Worm (Caenorhabditis elegans): ENCODE data around the gene F13H10.3.

DNA sequence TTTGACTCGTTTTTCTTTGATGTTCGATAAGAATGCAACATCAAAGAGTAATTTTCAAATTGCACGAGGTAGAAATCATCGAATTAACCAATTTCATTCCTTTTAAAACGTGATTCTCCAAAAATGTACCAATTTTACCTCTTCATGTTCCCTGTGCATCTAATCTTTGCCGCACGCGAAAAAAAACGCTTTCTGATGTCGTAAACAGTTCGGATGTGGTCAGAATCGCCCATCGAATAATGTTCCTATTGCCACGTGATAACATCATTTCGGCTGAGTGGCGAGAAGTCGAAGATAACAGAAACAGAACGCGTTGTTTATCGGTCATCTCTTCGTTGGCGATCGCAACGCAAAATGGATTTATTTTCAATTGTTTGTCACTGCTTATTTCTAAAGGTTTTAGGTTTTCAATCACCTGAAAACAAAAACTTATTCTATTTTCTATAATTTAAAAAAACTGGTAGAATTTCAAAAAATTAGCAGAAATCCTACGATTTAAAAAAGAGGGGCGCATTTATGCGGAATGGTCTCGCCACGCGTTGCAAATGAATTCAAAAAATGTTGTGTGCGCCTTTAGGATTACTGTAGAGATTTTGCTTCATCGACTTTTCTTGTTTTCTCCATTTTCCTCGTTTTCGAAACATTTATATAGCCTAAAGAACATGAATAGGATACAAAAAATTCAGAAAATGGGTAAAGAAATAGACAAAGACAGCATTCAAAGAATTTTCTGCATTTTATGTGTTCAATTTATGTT lies 5.9 kb upstream of the F13H10.3 start, which contains the start of gene mogs-1:
- TF ChIP-seq tab-1 (GFP tag; IDR thresholded peaks at IDR 0.05): no peak
- TF ChIP-seq klf-2 (GFP tag; conservative IDR thresholded peaks at IDR 0.05): no peak
- TF ChIP-seq T22C8.4 (GFP tag; IDR thresholded peaks at IDR 0.05): no peak
- no peak for TF ChIP-seq ztf-23 (GFP tag; IDR thresholded peaks at IDR 0.05)
- no peak for TF ChIP-seq ref-1 (GFP tag; conservative IDR thresholded peaks at IDR 0.05)
- TF ChIP-seq med-1 (GFP tag; optimal IDR thresholded peaks at IDR 0.05; ENCODE audit: insufficient read depth): no peak
- TF ChIP-seq ztf-29 (GFP tag; IDR thresholded peaks at IDR 0.05): no peak
- TF ChIP-seq flt-1 (GFP tag; IDR thresholded peaks at IDR 0.05): no peak
- TF ChIP-seq cog-1 (tag; optimal IDR thresholded peaks at IDR 0.05): no peak

Data from whole organism, midembryonic.